Worm (Caenorhabditis elegans) whole organism, early embryonic: ENCODE data around the gene ZK666.14.

Experiments used
- B0310.2 ChIP-seq: sonication (generic microtip); optimal IDR thresholded peaks from 2 replicates; lab custom pipeline; 2016; ENCODE audit warnings: mild to moderate bottlenecking, missing genetic modification characterization, missing compliant biosample characterization
- F13C5.2 ChIP-seq: sonication (generic microtip); optimal IDR thresholded peaks from 2 replicates; lab custom pipeline; 2017; ENCODE audit warnings: mild to moderate bottlenecking, missing genetic modification characterization, inconsistent platforms, missing compliant biosample characterization
- aly-1 ChIP-seq: sonication (generic microtip); optimal IDR thresholded peaks from 2 replicates; lab custom pipeline; 2016; ENCODE audit warnings: missing genetic modification characterization, missing compliant biosample characterization
- ama-1 ChIP-seq: fragments of 150-350 bp; optimal IDR thresholded peaks from 2 replicates; lab custom pipeline; 2014
- ceh-13 ChIP-seq: fragments of 200-800 bp; sonication (Bioruptor generic); optimal IDR thresholded peaks from 2 replicates; lab custom pipeline; 2018; ENCODE audit warnings: mild to moderate bottlenecking, missing genetic modification characterization, missing compliant biosample characterization
- ceh-36 ChIP-seq: sonication (generic microtip); optimal IDR thresholded peaks from 2 replicates; lab custom pipeline; 2016; ENCODE audit warnings: missing genetic modification characterization, inconsistent platforms, missing compliant biosample characterization
- ets-7 ChIP-seq: sonication (generic microtip); optimal IDR thresholded peaks from 2 replicates; lab custom pipeline; 2016; ENCODE audit warnings: missing genotype, missing genetic modification characterization, missing compliant biosample characterization
- flt-1 ChIP-seq: fragments of 200-800 bp; sonication (Bioruptor generic); IDR thresholded peaks from 2 replicates; pipeline ENCODE4 v1.3.6; 2022; ENCODE audit warnings: missing genetic modification characterization, missing compliant biosample characterization
- hmbx-1 ChIP-seq: sonication (generic microtip); optimal IDR thresholded peaks from 2 replicates; lab custom pipeline; 2016; ENCODE audit warnings: mild to moderate bottlenecking, missing genetic modification characterization, missing compliant biosample characterization
- hmg-4 ChIP-seq: fragments of 200-800 bp; sonication (Bioruptor generic); optimal IDR thresholded peaks from 2 replicates; lab custom pipeline; 2018; ENCODE audit warnings: mild to moderate bottlenecking, missing genetic modification characterization, missing compliant biosample characterization
- hnd-1 ChIP-seq: sonication (generic microtip); optimal IDR thresholded peaks from 2 replicates; lab custom pipeline; 2016; ENCODE audit warnings: missing genetic modification characterization, missing compliant biosample characterization
- pes-1 ChIP-seq: fragments of 200-800 bp; sonication (Bioruptor generic); IDR thresholded peaks from 2 replicates; pipeline ENCODE4 v1.3.6; 2022; ENCODE audit warnings: missing genetic modification reagents, missing genetic modification characterization, missing compliant biosample characterization
- scrt-1 ChIP-seq: fragments of 200-800 bp; sonication (Bioruptor generic); IDR thresholded peaks from 2 replicates; pipeline ENCODE4 v1.3.6; 2022; ENCODE audit warnings: missing genetic modification characterization, missing compliant biosample characterization
- sea-1 ChIP-seq: fragments of 200-800 bp; sonication (Bioruptor generic); conservative IDR thresholded peaks from 2 replicates; pipeline ENCODE4 v1.3.6; 2022; ENCODE audit warnings: missing genetic modification characterization, missing compliant biosample characterization
- tbx-11 ChIP-seq: fragments of 200-800 bp; sonication (Bioruptor generic); IDR thresholded peaks from 2 replicates; pipeline ENCODE4 v1.3.6; 2022; ENCODE audit warnings: missing genetic modification characterization, missing compliant biosample characterization
- tbx-37 ChIP-seq: fragments of 200-800 bp; sonication (Bioruptor generic); conservative IDR thresholded peaks from 2 replicates; pipeline ENCODE4 v1.3.6; 2022; ENCODE audit warnings: missing genetic modification reagents, missing genetic modification characterization, missing compliant biosample characterization
- tra-4 ChIP-seq: sonication (generic microtip); optimal IDR thresholded peaks from 2 replicates; lab custom pipeline; 2017; ENCODE audit warnings: missing genetic modification characterization, missing compliant biosample characterization

ZK666.14 gene

DNA sequence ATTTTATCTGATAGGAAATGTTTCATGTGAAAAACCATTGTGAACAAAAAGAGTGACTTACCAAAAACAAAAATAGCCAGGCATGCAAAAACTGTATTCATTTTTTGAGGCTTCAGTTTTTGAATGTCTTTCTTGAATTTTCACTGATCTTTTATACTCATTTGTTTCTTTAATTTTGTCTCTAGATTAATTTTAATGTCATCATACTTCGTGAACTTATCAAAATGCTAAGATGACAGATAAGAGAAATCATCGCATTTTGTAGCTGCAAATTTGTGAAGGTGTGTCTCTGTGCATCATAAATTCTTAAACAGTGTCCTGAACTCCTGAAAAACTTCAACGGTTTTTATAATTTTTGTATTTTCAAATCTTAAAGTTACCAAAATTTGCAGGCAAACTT, 18.5 kb upstream of the ZK666.14 start, which contains the start of gene clec-58:
Gene clec-58 (minus strand): TSS at position 101 of the 400 bp plus-strand sequence.
- TF ChIP-seq hnd-1 (tag; lab: Kevin White, UChicago) (no peak), tbx-37 (GFP tag; lab: Robert Waterston, UW) (no peak), tra-4 (tag; lab: Kevin White, UChicago) (no peak), tbx-11 (GFP tag; lab: Robert Waterston, UW) (no peak)

DNA sequence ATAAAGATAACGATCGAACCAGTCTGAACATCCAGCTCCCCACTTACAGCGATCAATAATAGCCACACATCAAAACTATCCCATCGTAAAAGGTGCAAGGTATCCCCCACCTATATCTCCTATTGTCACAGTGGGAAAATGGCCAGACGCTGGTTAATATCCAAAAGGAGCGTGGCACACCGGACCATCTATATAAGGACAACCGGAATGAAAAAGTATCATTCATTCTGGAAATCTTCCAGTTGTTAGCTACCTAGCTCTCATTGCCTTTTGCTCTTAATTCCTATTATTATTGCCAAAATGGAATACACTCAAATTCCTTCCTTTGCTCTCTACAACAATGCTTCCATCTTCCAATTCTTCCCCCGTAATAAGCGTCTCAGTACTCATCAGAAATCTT, 17.6 kb upstream of the ZK666.14 start, which contains the start of gene ZK666.4:
Gene ZK666.4 (plus strand): TSS at position 301 of the 400 bp plus-strand sequence.
- no peak for TF ChIP-seq tbx-37 (GFP tag; lab: Robert Waterston, UW)

DNA sequence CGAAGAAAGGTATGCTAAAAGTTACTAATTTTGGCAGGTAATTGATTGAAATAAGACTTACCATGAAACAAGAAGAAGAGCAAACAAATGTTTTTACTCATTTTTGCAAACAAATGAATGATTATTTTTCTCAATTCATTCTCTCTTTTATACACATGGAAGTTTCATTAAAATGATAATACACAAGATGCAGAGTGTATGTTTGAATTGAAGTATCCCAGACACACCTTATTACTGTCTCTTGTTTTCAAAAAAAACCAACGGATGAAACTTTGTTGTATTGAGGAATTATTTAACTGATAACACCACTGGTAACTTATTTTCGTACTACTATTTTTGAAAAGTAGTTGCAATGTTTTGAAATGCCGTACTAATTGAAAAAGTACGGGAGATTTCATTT, 15.2 kb upstream of the ZK666.14 start, which contains the start of gene clec-59:
Gene clec-59 (minus strand): TSS at position 101 of the 400 bp plus-strand sequence.
- TF ChIP-seq tbx-37 (GFP tag; lab: Robert Waterston, UW) (no peak), tbx-11 (GFP tag; lab: Robert Waterston, UW) (no peak), hmbx-1 (tag; lab: Kevin White, UChicago) (no peak), ama-1 (lab: Kevin White, UChicago) (no peak), B0310.2 (tag; lab: Kevin White, UChicago) (no peak), hmg-4 (GFP tag; lab: Kevin White, UChicago) (no peak), ets-7 (tag; lab: Kevin White, UChicago) (no peak), pes-1 (no peak), ceh-13 (no peak), F13C5.2 (no peak), flt-1 (GFP tag; lab: Robert Waterston, UW) (no peak), ceh-36 (tag; lab: Kevin White, UChicago) (no peak), sea-1 (GFP tag; lab: Robert Waterston, UW) (no peak)

DNA sequence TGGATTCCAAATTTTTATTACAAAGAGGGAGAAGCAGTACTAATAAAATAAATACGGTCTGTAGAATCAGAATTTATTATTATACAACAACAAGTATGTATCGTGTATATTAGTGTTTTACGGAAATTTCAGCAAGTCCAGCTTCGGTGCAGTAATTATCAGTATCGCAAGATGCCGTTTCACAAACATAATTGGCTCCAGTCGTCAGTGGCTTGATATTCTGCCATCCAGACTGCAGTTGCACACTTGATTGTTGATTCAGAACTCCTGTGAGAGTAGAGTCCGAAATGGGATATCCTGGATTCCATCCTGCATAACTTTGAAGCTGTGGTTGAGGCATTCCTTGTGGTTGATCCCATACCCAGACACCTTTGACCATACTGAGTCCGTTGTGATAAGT, 14.5 kb upstream of the ZK666.14 start:
- TF ChIP-seq flt-1 (GFP tag; lab: Robert Waterston, UW), result no peak
- no peak for TF ChIP-seq B0310.2 (tag; lab: Kevin White, UChicago)
- no peak for TF ChIP-seq pes-1
- TF ChIP-seq ets-7 (tag; lab: Kevin White, UChicago), result no peak
- TF ChIP-seq ceh-36 (tag; lab: Kevin White, UChicago), result no peak
- no peak for TF ChIP-seq tbx-11 (GFP tag; lab: Robert Waterston, UW)
- TF ChIP-seq tra-4 (tag; lab: Kevin White, UChicago), result no peak
- TF ChIP-seq ceh-13, result no peak
- no peak for TF ChIP-seq ama-1 (lab: Kevin White, UChicago)
- no peak for TF ChIP-seq aly-1 (tag; lab: Kevin White, UChicago)
- no peak for TF ChIP-seq sea-1 (GFP tag; lab: Robert Waterston, UW)
- TF ChIP-seq hnd-1 (tag; lab: Kevin White, UChicago), result no peak
- TF ChIP-seq hmbx-1 (tag; lab: Kevin White, UChicago), result no peak
- no peak for TF ChIP-seq scrt-1 (GFP tag; lab: Robert Waterston, UW)
- no peak for TF ChIP-seq tbx-37 (GFP tag; lab: Robert Waterston, UW)
- no peak for TF ChIP-seq hmg-4 (GFP tag; lab: Kevin White, UChicago)
- TF ChIP-seq F13C5.2, result no peak

DNA sequence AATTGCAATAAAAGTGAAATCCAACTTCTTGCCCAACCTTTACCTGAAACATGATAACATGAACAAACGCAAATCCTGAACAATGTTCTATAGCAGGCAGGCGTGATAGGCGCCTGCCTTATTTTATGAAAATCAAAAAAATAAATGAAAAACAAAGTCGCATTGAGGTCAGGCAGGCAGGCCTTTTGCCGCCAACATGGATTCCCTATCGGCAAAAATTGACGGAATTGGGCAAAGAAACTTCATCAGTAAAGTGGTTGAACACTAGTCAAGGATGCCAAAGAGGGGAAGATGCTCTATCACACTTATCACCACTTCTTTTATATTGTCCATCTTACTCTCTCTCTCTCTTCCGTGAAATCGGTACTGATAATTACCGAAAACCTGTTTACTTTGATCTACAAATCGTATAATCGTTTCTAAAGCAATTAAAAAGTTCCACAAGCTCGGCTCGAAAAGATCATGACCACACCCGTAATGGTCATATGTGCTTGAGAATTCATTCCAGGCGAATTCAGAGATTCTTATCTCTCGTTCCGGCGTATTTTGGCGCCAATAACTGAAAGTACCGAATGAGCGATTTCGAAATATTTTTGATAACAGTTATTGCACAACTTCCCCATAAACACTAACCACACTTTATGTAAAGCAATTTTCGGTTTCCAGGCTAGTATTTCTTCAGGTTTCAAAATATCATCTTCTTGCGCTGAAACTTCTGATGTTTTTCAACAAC, 12.6 kb upstream of the ZK666.14 start, which contains the start of the genes clec-60 and ZK666.11:
Gene clec-60 (minus strand): TSS at position 51 of the 733 bp plus-strand sequence.
Gene ZK666.11 (plus strand): TSS at position 699 of the 733 bp plus-strand sequence.
- TF ChIP-seq B0310.2 (tag; lab: Kevin White, UChicago) (no peak), hmbx-1 (tag; lab: Kevin White, UChicago) (no peak), tbx-37 (GFP tag; lab: Robert Waterston, UW) (no peak), hnd-1 (tag; lab: Kevin White, UChicago) (no peak), ceh-36 (tag; lab: Kevin White, UChicago) (no peak), ets-7 (tag; lab: Kevin White, UChicago) (no peak), scrt-1 (GFP tag; lab: Robert Waterston, UW) (no peak), tra-4 (tag; lab: Kevin White, UChicago) (no peak), tbx-11 (GFP tag; lab: Robert Waterston, UW) (no peak), ceh-13 (no peak), ama-1 (lab: Kevin White, UChicago) (no peak), aly-1 (tag; lab: Kevin White, UChicago) (no peak), hmg-4 (GFP tag; lab: Kevin White, UChicago) (no peak), flt-1 (GFP tag; lab: Robert Waterston, UW) (no peak), pes-1 (no peak)

DNA sequence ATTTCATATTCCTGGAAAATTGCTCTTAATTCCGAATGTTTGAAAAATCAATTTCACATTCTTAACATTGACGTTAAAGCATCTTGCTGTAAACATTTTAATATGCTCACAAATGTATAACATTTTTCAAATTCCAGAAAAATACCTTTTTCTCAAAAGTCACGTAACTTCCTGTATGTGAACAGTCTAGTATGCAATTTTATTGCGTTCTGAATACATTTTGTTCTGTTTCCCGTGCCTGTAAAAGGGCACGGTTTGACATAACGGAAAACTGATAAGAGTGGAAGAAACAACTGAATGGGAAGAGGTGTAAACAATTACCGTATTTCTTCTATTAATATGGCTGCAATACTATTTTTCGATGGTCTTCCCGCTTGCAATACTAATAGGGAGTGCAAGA, 11.7 kb upstream of the ZK666.14 start:
- TF ChIP-seq tra-4 (tag; lab: Kevin White, UChicago) (no peak), flt-1 (GFP tag; lab: Robert Waterston, UW) (no peak), ceh-13 (no peak), pes-1 (no peak), hmbx-1 (tag; lab: Kevin White, UChicago) (no peak), ceh-36 (tag; lab: Kevin White, UChicago) (no peak), tbx-37 (GFP tag; lab: Robert Waterston, UW) (no peak), sea-1 (GFP tag; lab: Robert Waterston, UW) (no peak), ama-1 (lab: Kevin White, UChicago) (no peak), F13C5.2 (no peak), scrt-1 (GFP tag; lab: Robert Waterston, UW) (no peak), hmg-4 (GFP tag; lab: Kevin White, UChicago) (no peak), ets-7 (tag; lab: Kevin White, UChicago) (no peak), B0310.2 (tag; lab: Kevin White, UChicago) (no peak), aly-1 (tag; lab: Kevin White, UChicago) (no peak), hnd-1 (tag; lab: Kevin White, UChicago) (no peak)

DNA sequence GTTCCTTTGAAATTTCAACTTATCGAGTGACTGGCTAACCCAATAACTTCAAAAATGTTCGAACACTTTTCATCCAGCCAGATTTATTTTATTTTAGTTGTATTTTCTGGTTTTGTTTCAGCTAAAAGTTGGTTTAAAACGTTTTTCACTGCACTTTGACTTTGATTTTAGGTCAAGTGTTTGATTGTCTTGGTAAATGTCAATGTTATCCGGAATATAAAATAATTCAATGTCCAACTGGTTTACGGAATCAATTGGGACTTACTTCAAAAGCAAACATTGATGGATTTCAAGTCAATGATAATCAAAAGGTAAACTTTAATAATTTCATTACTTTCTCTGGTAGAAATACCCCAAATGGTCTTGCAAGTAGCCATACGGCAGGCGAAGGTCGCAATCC, 10.7 kb upstream of the ZK666.14 start:
- TF ChIP-seq flt-1 (GFP tag; lab: Robert Waterston, UW) (no peak), ets-7 (tag; lab: Kevin White, UChicago) (no peak), tbx-11 (GFP tag; lab: Robert Waterston, UW) (no peak), ama-1 (lab: Kevin White, UChicago) (no peak), hnd-1 (tag; lab: Kevin White, UChicago) (no peak), tra-4 (tag; lab: Kevin White, UChicago) (no peak), pes-1 (no peak), scrt-1 (GFP tag; lab: Robert Waterston, UW) (no peak)
